Worm (Caenorhabditis elegans) whole organism, L2 larva: Measurements from ENCODE around the gene pir-1.

Experiments
- F13H6.1 ChIP-seq: sonication (generic microtip); optimal IDR thresholded peaks from 2 replicates; lab custom pipeline; 2016; ENCODE audit warnings: missing genetic modification characterization, missing compliant biosample characterization
- lin-13 ChIP-seq: fragments of 150-350 bp; optimal IDR thresholded peaks from 2 replicates; lab custom pipeline; 2014; ENCODE audit warnings: missing biosample characterization, missing genetic modification reagents, missing genetic modification characterization
- lin-39 ChIP-seq: fragments of 150-350 bp; optimal IDR thresholded peaks from 2 replicates; lab custom pipeline; 2014; ENCODE audit warnings: missing biosample characterization, missing genetic modification reagents, missing genetic modification characterization
- nhr-237 ChIP-seq: fragments of 150-350 bp; optimal IDR thresholded peaks from 2 replicates; lab custom pipeline; 2014; ENCODE audit warnings: missing biosample characterization, missing genetic modification characterization
- snpc-4 ChIP-seq: fragments of 150-350 bp; optimal IDR thresholded peaks from 2 replicates; lab custom pipeline; 2014; ENCODE audit warnings: missing biosample characterization, missing genetic modification characterization

- no peak for TF ChIP-seq F13H6.1 (tag; lab: Kevin White, UChicago)
- TF ChIP-seq lin-39 (tag; lab: Kevin White, UChicago): no peak
- TF ChIP-seq lin-13 (GFP tag; lab: Kevin White, UChicago): no peak
- TF ChIP-seq nhr-237 (tag; lab: Kevin White, UChicago): no peak
- no peak for TF ChIP-seq snpc-4
These were observed 3.6 kb upstream of the pir-1 start for ce11 chrII:9173471-9173870.
